Fruit fly (Drosophila melanogaster): ENCODE data around the gene Pdxk.

The Pdxk gene

DNA sequence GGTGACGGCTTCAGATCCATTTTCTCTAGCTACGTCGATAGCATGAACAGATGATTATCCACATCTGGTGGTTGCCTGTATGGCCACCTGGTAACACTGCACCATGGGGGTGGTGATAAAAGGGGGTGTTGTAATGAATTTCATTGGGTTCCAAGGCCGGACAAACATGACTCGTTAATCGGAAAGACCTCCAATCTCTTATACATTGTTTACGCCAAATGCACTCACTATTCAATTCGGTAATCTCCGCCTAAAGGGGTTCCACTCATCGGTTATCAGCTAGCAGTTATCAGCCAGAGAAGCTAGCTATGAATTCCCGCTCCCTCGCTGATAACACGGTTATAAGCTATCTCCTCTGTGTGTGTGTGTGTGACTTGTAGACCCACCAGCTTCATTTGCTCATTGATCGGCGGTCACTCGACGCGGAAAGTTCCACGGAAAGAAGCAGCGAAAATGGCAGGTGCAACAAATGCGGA, at the start of gene Pdxk:
Pdxk (plus strand) TSS at position 100 of the 476 bp plus-strand sequence.
- TF ChIP-seq Dif (GFP tag; optimal IDR thresholded peaks at IDR 0.05; ENCODE audit: partially characterized antibody) (peak; percentile 28), Mio (GFP tag; optimal IDR thresholded peaks at IDR 0.05) (no peak), lola (GFP tag; optimal IDR thresholded peaks at IDR 0.05) (no peak), rgr (GFP tag; optimal IDR thresholded peaks at IDR 0.05) (peak; percentile 42), Sp1 (GFP tag; optimal IDR thresholded peaks at IDR 0.05) (peak; percentile 51), dl (GFP tag; optimal IDR thresholded peaks at IDR 0.05; ENCODE audit: insufficient read depth in 1 of 2, partially characterized antibody in 2 of 2) (peak in 1 of 2 experiments; percentile 35), Rel (GFP tag; optimal IDR thresholded peaks at IDR 0.05) (no peak), Rel (tag; optimal IDR thresholded peaks at IDR 0.05) (peak; percentile 87)

DNA sequence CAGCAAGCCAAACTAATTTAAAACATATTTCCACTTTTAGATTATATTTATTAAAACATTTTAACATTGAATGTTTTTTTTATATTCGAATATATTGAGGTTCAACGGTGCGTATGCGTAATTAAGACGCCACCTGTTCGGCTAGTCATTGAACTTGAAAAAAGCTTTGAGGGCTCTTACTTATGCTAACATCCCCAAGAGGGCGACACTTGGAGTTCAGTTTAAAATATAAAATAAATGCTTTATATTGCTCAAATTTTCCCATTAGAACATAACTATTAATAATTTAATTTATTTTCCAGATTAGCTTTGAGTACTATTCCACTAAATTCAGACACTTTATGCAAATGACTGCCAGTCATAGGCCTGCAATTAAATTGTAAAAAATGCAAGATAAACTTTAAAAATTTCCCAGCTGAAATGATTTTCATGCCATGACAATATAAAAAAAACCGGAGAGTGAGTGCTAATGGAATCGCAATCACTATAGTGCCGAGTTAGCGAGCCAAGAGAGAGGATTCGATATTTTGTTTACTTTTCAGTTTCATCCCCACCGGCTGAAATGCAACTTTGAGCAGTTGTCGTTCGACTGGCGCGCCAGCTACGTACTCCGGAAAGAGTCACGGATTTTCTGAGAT, 26.3 kb upstream of the Pdxk start, which contains the start of gene PGRP-LA:
PGRP-LA (plus strand) TSS at position 588 of the 638 bp plus-strand sequence.
- TF ChIP-seq dsf (GFP tag; optimal IDR thresholded peaks at IDR 0.05; ENCODE audit: borderline replicate concordance), result no peak
- no peak for TF ChIP-seq sv (GFP tag; optimal IDR thresholded peaks at IDR 0.05)
- no peak for TF ChIP-seq OdsH (GFP tag; optimal IDR thresholded peaks at IDR 0.05)
- TF ChIP-seq CG32264 (GFP tag; optimal IDR thresholded peaks at IDR 0.05), result no peak
- no peak for TF ChIP-seq h (GFP tag; optimal IDR thresholded peaks at IDR 0.05)
- TF ChIP-seq Sp1 (GFP tag; optimal IDR thresholded peaks at IDR 0.05), result no peak
- TF ChIP-seq Hnf4 (GFP tag; optimal IDR thresholded peaks at IDR 0.05), result no peak
- no peak for TF ChIP-seq CrebA (GFP tag; optimal IDR thresholded peaks at IDR 0.05; ENCODE audit: borderline replicate concordance)
- no peak for TF ChIP-seq Dif (GFP tag; optimal IDR thresholded peaks at IDR 0.05; ENCODE audit: partially characterized antibody)
- TF ChIP-seq Vsx2 (GFP tag; optimal IDR thresholded peaks at IDR 0.05; ENCODE audit: partially characterized antibody), result no peak
- no peak for TF ChIP-seq woc (GFP tag; optimal IDR thresholded peaks at IDR 0.05)
- no peak for TF ChIP-seq dl (GFP tag; optimal IDR thresholded peaks at IDR 0.05; ENCODE audit: insufficient read depth in 1 of 2, partially characterized antibody in 2 of 2)
- TF ChIP-seq Hr83 (GFP tag; optimal IDR thresholded peaks at IDR 0.05; ENCODE audit: poor library complexity, severe bottlenecking), result no peak
- no peak for TF ChIP-seq Rel (GFP tag; optimal IDR thresholded peaks at IDR 0.05)
- TF ChIP-seq Rel (tag; optimal IDR thresholded peaks at IDR 0.05), result no peak
- no peak for TF ChIP-seq psq (GFP tag; optimal IDR thresholded peaks at IDR 0.05)
- peak; percentile 32 for TF ChIP-seq Myc (optimal IDR thresholded peaks at IDR 0.05)
- TF ChIP-seq Abd-B (GFP tag; optimal IDR thresholded peaks at IDR 0.05), result no peak
- peak in 1 of 2 experiments; percentile 2 for TF ChIP-seq foxo (GFP tag; optimal IDR thresholded peaks at IDR 0.05)
- TF ChIP-seq ey (GFP tag; optimal IDR thresholded peaks at IDR 0.05), result no peak
- TF ChIP-seq rgr (GFP tag; optimal IDR thresholded peaks at IDR 0.05), result no peak
- TF ChIP-seq Dfd (GFP tag; optimal IDR thresholded peaks at IDR 0.05), result no peak
- TF ChIP-seq HLH106 (tag; optimal IDR thresholded peaks at IDR 0.05), result peak; percentile 18
- TF ChIP-seq Mio (GFP tag; optimal IDR thresholded peaks at IDR 0.05), result no peak
- no peak for TF ChIP-seq jim (GFP tag; optimal IDR thresholded peaks at IDR 0.05)
- no peak for TF ChIP-seq sage (GFP tag; optimal IDR thresholded peaks at IDR 0.05)
- no peak for TF ChIP-seq tai (GFP tag; optimal IDR thresholded peaks at IDR 0.05)
- no peak for TF ChIP-seq br (GFP tag; optimal IDR thresholded peaks at IDR 0.05)

dm6 chr3L:9335711-9336110, 24.4 kb upstream of the Pdxk start:
- TF ChIP-seq psq (GFP tag; optimal IDR thresholded peaks at IDR 0.05), result peak; percentile 73
- TF ChIP-seq Rel (GFP tag; optimal IDR thresholded peaks at IDR 0.05), result no peak
- TF ChIP-seq Rel (tag; optimal IDR thresholded peaks at IDR 0.05), result peak; percentile 91
- no peak for TF ChIP-seq pan (optimal IDR thresholded peaks at IDR 0.05)
- peak; percentile 11 for TF ChIP-seq OdsH (GFP tag; optimal IDR thresholded peaks at IDR 0.05)
- TF ChIP-seq jim (GFP tag; optimal IDR thresholded peaks at IDR 0.05), result no peak
- no peak for TF ChIP-seq ey (GFP tag; optimal IDR thresholded peaks at IDR 0.05)
- TF ChIP-seq Hnf4 (GFP tag; optimal IDR thresholded peaks at IDR 0.05), result no peak
- TF ChIP-seq foxo (GFP tag; optimal IDR thresholded peaks at IDR 0.05), result peak in 1 of 2 experiments; percentile 14
- no peak for TF ChIP-seq Hr83 (GFP tag; optimal IDR thresholded peaks at IDR 0.05; ENCODE audit: poor library complexity, severe bottlenecking)
- TF ChIP-seq Dfd (GFP tag; optimal IDR thresholded peaks at IDR 0.05), result no peak
- TF ChIP-seq sv (GFP tag; optimal IDR thresholded peaks at IDR 0.05), result no peak
- peak; percentile 4 for TF ChIP-seq Sp1 (GFP tag; optimal IDR thresholded peaks at IDR 0.05)
- TF ChIP-seq h (GFP tag; optimal IDR thresholded peaks at IDR 0.05), result peak; percentile 33
- peak in 1 of 2 experiments; percentile 0 for TF ChIP-seq dl (GFP tag; optimal IDR thresholded peaks at IDR 0.05; ENCODE audit: insufficient read depth in 1 of 2, partially characterized antibody in 2 of 2)
- TF ChIP-seq Myc (optimal IDR thresholded peaks at IDR 0.05), result no peak
- no peak for TF ChIP-seq Jra (GFP tag; optimal IDR thresholded peaks at IDR 0.05)
- TF ChIP-seq CG9705 (GFP tag; optimal IDR thresholded peaks at IDR 0.05), result no peak
- no peak for TF ChIP-seq HLH106 (tag; optimal IDR thresholded peaks at IDR 0.05)
- TF ChIP-seq CG32264 (GFP tag; optimal IDR thresholded peaks at IDR 0.05), result no peak
- TF ChIP-seq rgr (GFP tag; optimal IDR thresholded peaks at IDR 0.05), result peak; percentile 13
- TF ChIP-seq Mio (GFP tag; optimal IDR thresholded peaks at IDR 0.05), result no peak
- TF ChIP-seq dmrt93B (GFP tag; optimal IDR thresholded peaks at IDR 0.05), result peak; percentile 4
- TF ChIP-seq brk (GFP tag; optimal IDR thresholded peaks at IDR 0.05), result no peak
- TF ChIP-seq Dif (GFP tag; optimal IDR thresholded peaks at IDR 0.05; ENCODE audit: partially characterized antibody), result no peak

All from whole organism, wandering third instar larva.